Fruit fly (Drosophila melanogaster) whole organism, prepupa: Measurements from ENCODE around the gene Ugt304A1.
A peak's percentile ranks its signal among the peaks of the same experiment; 100 is the strongest.

Source experiments
- CG3032 ChIP-seq: fragments of 200-800 bp; optimal IDR thresholded peaks from 2 replicates; lab custom pipeline; 2019; ENCODE audit warnings: missing biosample characterization, mild to moderate bottlenecking, missing genetic modification characterization, moderate library complexity
- CG6276 ChIP-seq: fragments of 200-800 bp; sonication (Bioruptor generic); optimal IDR thresholded peaks from 2 replicates; lab custom pipeline; 2017; ENCODE audit warnings: missing biosample characterization, mild to moderate bottlenecking, missing genetic modification characterization
- CG6792 ChIP-seq: fragments of 200-800 bp; sonication (Bioruptor generic); optimal IDR thresholded peaks from 3 replicates; lab custom pipeline; 2016; ENCODE audit warnings: missing biosample characterization, missing genetic modification characterization
- CG9139 ChIP-seq: fragments of 200-800 bp; sonication (Bioruptor generic); optimal IDR thresholded peaks from 3 replicates; lab custom pipeline; 2017; ENCODE audit warnings: missing biosample characterization, mild to moderate bottlenecking, missing genetic modification characterization
- Eip75B ChIP-seq: fragments of 200-800 bp; sonication (Bioruptor generic); optimal IDR thresholded peaks from 3 replicates; lab custom pipeline; 2016; ENCODE audit warnings: missing biosample characterization, missing genetic modification characterization
- Eip78C ChIP-seq: fragments of 200-800 bp; sonication (Bioruptor generic); peaks from one replicate; lab custom pipeline; 2016; ENCODE audit warnings: missing biosample characterization, missing genetic modification characterization
- Gug ChIP-seq: fragments of 200-800 bp; sonication (Bioruptor generic); IDR thresholded peaks from 2 replicates; pipeline ENCODE4 v1.3.6; 2022; ENCODE audit warnings: missing biosample characterization, missing genetic modification characterization
- Hr38 ChIP-seq: sonication (Bioruptor generic); optimal IDR thresholded peaks from 2 replicates; lab custom pipeline; 2016; ENCODE audit warnings: missing biosample characterization, missing genetic modification characterization
- achi ChIP-seq: fragments of 200-800 bp; sonication (Bioruptor generic); optimal IDR thresholded peaks from 3 replicates; lab custom pipeline; 2016; ENCODE audit warnings: missing biosample characterization, missing genetic modification characterization
- acj6 ChIP-seq: fragments of 200-800 bp; sonication (Bioruptor generic); optimal IDR thresholded peaks from 3 replicates; lab custom pipeline; 2016; ENCODE audit warnings: missing biosample characterization, missing genetic modification characterization
- cyc ChIP-seq: fragments of 200-800 bp; sonication (Bioruptor generic); optimal IDR thresholded peaks from 3 replicates; lab custom pipeline; 2016; ENCODE audit warnings: missing biosample characterization, missing genetic modification characterization
- fd85E ChIP-seq: fragments of 200-800 bp; sonication (Bioruptor generic); optimal IDR thresholded peaks from 3 replicates; lab custom pipeline; 2016; ENCODE audit warnings: missing biosample characterization, missing genetic modification characterization
- fkh ChIP-seq: fragments of 200-800 bp; sonication (Bioruptor generic); optimal IDR thresholded peaks from 3 replicates; lab custom pipeline; 2017; ENCODE audit warnings: missing biosample characterization, mild to moderate bottlenecking, missing genetic modification characterization, moderate library complexity
- svp ChIP-seq: fragments of 200-800 bp; sonication (Bioruptor generic); peaks from one replicate; lab custom pipeline; 2016; ENCODE audit warnings: missing biosample characterization, missing genetic modification characterization

DNA sequence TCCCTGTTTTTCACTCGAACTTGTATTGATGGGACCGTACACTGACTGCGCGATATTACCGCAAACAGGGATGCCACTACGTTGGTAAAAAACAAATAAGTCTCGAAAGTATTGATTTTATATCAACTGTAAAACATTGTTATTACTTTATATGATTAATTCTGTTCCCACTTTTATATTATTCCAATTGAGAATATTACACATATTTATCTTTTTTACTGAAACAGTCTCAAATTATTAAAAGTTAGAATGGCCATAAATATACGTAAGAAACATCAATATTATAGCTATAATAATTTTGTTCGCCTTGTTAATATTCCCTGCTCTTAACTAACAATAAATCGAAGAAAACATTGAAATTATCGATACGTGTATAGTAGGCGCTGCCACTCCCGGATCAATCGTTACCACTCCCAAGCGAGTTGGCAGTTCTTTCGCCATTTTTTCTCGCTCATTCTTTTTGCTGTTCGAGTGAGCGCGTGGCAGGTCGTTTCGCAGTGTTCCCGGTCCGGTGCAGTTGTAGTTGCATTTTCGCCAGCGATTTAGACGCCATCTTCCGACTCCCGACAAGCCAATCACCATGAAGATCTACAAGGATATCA, 34.7 kb upstream of the Ugt304A1 start, which contains the start of the genes SdhC and Tctp:
- TF ChIP-seq CG3032 (peak; percentile 23), acj6 (GFP tag; lab: Kevin White, UChicago) (peak; percentile 24), CG9139 (GFP tag; lab: Kevin White, UChicago) (no peak), Hr38 (GFP tag; lab: Kevin White, UChicago) (no peak), Gug (GFP tag; lab: Robert Waterston, UW) (no peak), CG6276 (GFP tag; lab: Kevin White, UChicago) (no peak), Eip75B (GFP tag; lab: Kevin White, UChicago) (peak; percentile 59), Eip78C (peak; percentile 85), fd85E (GFP tag; lab: Kevin White, UChicago) (no peak), svp (GFP tag; lab: Kevin White, UChicago) (peak; percentile 74), fkh (GFP tag; lab: Kevin White, UChicago) (peak; percentile 83), CG6792 (GFP tag; lab: Kevin White, UChicago) (peak; percentile 30), achi (GFP tag; lab: Kevin White, UChicago) (peak; percentile 53), cyc (peak; percentile 10)
